Fruit fly (Drosophila melanogaster) whole organism, wandering third instar larva: ENCODE results near the gene Or1a.

Experiments
- CG32264 ChIP-seq: fragments of 200-800 bp; sonication (Bioruptor generic); optimal IDR thresholded peaks from 2 replicates; lab custom pipeline; 2016; ENCODE audit warnings: missing biosample characterization, missing genetic modification characterization
- CG9705 ChIP-seq: fragments of 200-800 bp; sonication (Bioruptor generic); optimal IDR thresholded peaks from 2 replicates; lab custom pipeline; 2018; ENCODE audit warnings: missing biosample characterization, mild to moderate bottlenecking, missing genetic modification characterization
- Dfd ChIP-seq: fragments of >200 bp; optimal IDR thresholded peaks from 2 replicates; lab custom pipeline; 2017; ENCODE audit warnings: missing biosample characterization, missing genetic modification characterization
- Dif ChIP-seq: fragments of 200-275, 200-300 bp; sonication (Bioruptor generic); optimal IDR thresholded peaks from 2 replicates; lab custom pipeline; 2018; ENCODE audit warnings: missing biosample characterization, missing genetic modification characterization; ENCODE audit not compliant: partially characterized antibody
- GATAd ChIP-seq: sonication (Bioruptor generic); optimal IDR thresholded peaks from 2 replicates; lab custom pipeline; 2016; ENCODE audit warnings: missing biosample characterization, missing genetic modification characterization
- HLH106 ChIP-seq: fragments of 200-800 bp; optimal IDR thresholded peaks from 3 replicates; lab custom pipeline; 2019; ENCODE audit warnings: missing biosample characterization, mild to moderate bottlenecking, missing genetic modification characterization, moderate library complexity
- Hr83 ChIP-seq: fragments of 200-300 bp; sonication (Bioruptor generic); optimal IDR thresholded peaks from 2 replicates; lab custom pipeline; 2016; ENCODE audit warnings: missing biosample characterization, mild to moderate bottlenecking, missing genetic modification characterization, moderate library complexity; ENCODE audit not compliant: poor library complexity, severe bottlenecking
- Jra ChIP-seq: sonication (Bioruptor generic); optimal IDR thresholded peaks from 2 replicates; lab custom pipeline; 2016; ENCODE audit warnings: missing biosample characterization, missing genetic modification characterization
- Mio ChIP-seq: sonication (Bioruptor generic); optimal IDR thresholded peaks from 2 replicates; lab custom pipeline; 2016; ENCODE audit warnings: missing biosample characterization, missing genetic modification characterization
- Myc ChIP-seq: fragments of >200 bp; optimal IDR thresholded peaks from 2 replicates; lab custom pipeline; 2017
- Rel ChIP-seq, 2 experiments: fragments of 200-800 bp; sonication (Bioruptor generic) in 1 of 2; optimal IDR thresholded peaks; 2 replicates in 1 of 2; 3 replicates in 1 of 2; lab custom pipeline; 2016 to 2019; ENCODE audit warnings: mild to moderate bottlenecking in 2 of 2, missing biosample characterization in 2 of 2, missing genetic modification characterization in 2 of 2, moderate library complexity in 1 of 2
- Sp1 ChIP-seq: fragments of 200-800 bp; sonication (Bioruptor generic); optimal IDR thresholded peaks from 3 replicates; lab custom pipeline; 2019; ENCODE audit warnings: missing biosample characterization, mild to moderate bottlenecking, missing genetic modification characterization, moderate library complexity
- Vsx2 ChIP-seq: fragments of 200-300, 225-300 bp; sonication (Bioruptor generic); optimal IDR thresholded peaks from 2 replicates; lab custom pipeline; 2018; ENCODE audit warnings: missing biosample characterization, missing genetic modification characterization; ENCODE audit not compliant: partially characterized antibody
- br ChIP-seq: fragments of 200-800 bp; sonication (Bioruptor generic); optimal IDR thresholded peaks from 2 replicates; lab custom pipeline; 2016; ENCODE audit warnings: missing biosample characterization, missing genetic modification characterization
- brk ChIP-seq: fragments of 200-800 bp; sonication (Bioruptor generic); optimal IDR thresholded peaks from 2 replicates; lab custom pipeline; 2016; ENCODE audit warnings: missing biosample characterization, mild to moderate bottlenecking, missing genetic modification characterization
- dl ChIP-seq, 2 experiments: fragments of 175-275, 200-275 bp in 1 of 2; fragments of 200-275 bp in 1 of 2; sonication (Bioruptor generic); optimal IDR thresholded peaks; lab custom pipeline; 2018; ENCODE audit warnings: mild to moderate bottlenecking in 2 of 2, missing biosample characterization in 2 of 2, missing genetic modification characterization in 2 of 2, moderate library complexity in 2 of 2; ENCODE audit not compliant: partially characterized antibody in 2 of 2, insufficient read depth in 1 of 2
- dmrt93B ChIP-seq: fragments of 200-800 bp; sonication (Bioruptor generic); optimal IDR thresholded peaks from 2 replicates; lab custom pipeline; 2018; ENCODE audit warnings: missing biosample characterization, mild to moderate bottlenecking, missing genetic modification characterization
- dsf ChIP-seq: sonication (Bioruptor generic); optimal IDR thresholded peaks from 2 replicates; lab custom pipeline; 2016; ENCODE audit warnings: missing biosample characterization, missing genetic modification characterization, borderline replicate concordance
- ey ChIP-seq: fragments of 200-800 bp; sonication (Bioruptor generic); optimal IDR thresholded peaks from 2 replicates; lab custom pipeline; 2016; ENCODE audit warnings: missing biosample characterization, missing genetic modification characterization
- foxo ChIP-seq, 2 experiments: fragments of 200-800 bp; sonication (Bioruptor generic); optimal IDR thresholded peaks; 2 replicates in 1 of 2; 3 replicates in 1 of 2; lab custom pipeline; 2016 to 2017; ENCODE audit warnings: missing biosample characterization in 2 of 2, missing genetic modification characterization in 2 of 2
- fru ChIP-seq: fragments of 200-800 bp; sonication (Bioruptor generic); optimal IDR thresholded peaks from 3 replicates; lab custom pipeline; 2016; ENCODE audit warnings: missing biosample characterization, mild to moderate bottlenecking, missing genetic modification characterization
- h ChIP-seq: fragments of 200-800 bp; sonication (Bioruptor generic); optimal IDR thresholded peaks from 3 replicates; lab custom pipeline; 2016; ENCODE audit warnings: missing biosample characterization, mild to moderate bottlenecking, missing genetic modification characterization
- jim ChIP-seq: fragments of 175-275, 200-325 bp; sonication (Bioruptor generic); optimal IDR thresholded peaks from 2 replicates; lab custom pipeline; 2016; ENCODE audit warnings: missing biosample characterization, mild to moderate bottlenecking, missing genetic modification characterization
- lola ChIP-seq: fragments of >200 bp; optimal IDR thresholded peaks from 2 replicates; lab custom pipeline; 2017; ENCODE audit warnings: missing biosample characterization, missing genetic modification characterization
- pan ChIP-seq: fragments of >200 bp; optimal IDR thresholded peaks from 2 replicates; lab custom pipeline; 2017
- psq ChIP-seq: fragments of 200-800 bp; sonication (Bioruptor generic); optimal IDR thresholded peaks from 3 replicates; lab custom pipeline; 2017; ENCODE audit warnings: missing biosample characterization, mild to moderate bottlenecking, missing genetic modification characterization, moderate library complexity
- rgr ChIP-seq: fragments of 200-800 bp; sonication (Bioruptor generic); optimal IDR thresholded peaks from 3 replicates; lab custom pipeline; 2016; ENCODE audit warnings: missing biosample characterization, mild to moderate bottlenecking, missing genetic modification characterization
- sage ChIP-seq: fragments of 200-800 bp; sonication (Bioruptor generic); optimal IDR thresholded peaks from 2 replicates; lab custom pipeline; 2016; ENCODE audit warnings: missing biosample characterization, mild to moderate bottlenecking, missing genetic modification characterization
- sv ChIP-seq: fragments of 200-800 bp; sonication (Bioruptor generic); optimal IDR thresholded peaks from 3 replicates; lab custom pipeline; 2016; ENCODE audit warnings: missing biosample characterization, missing genetic modification characterization
- tai ChIP-seq: sonication (Bioruptor generic); optimal IDR thresholded peaks from 2 replicates; lab custom pipeline; 2016; ENCODE audit warnings: missing biosample characterization, missing genetic modification characterization
- usp ChIP-seq: fragments of >200 bp; optimal IDR thresholded peaks from 2 replicates; lab custom pipeline; 2017; ENCODE audit warnings: missing biosample characterization, missing genetic modification characterization
- woc ChIP-seq: sonication (Bioruptor generic); optimal IDR thresholded peaks from 2 replicates; lab custom pipeline; 2016; ENCODE audit warnings: missing biosample characterization, mild to moderate bottlenecking, missing genetic modification characterization

The Or1a gene

dm6 chrX:314823-315222 is at the start of gene Or1a:
Gene Or1a, plus strand, starts transcription at chrX:315123.
- TF ChIP-seq Rel (GFP tag; optimal IDR thresholded peaks at IDR 0.05; lab: Kevin White, UChicago) (no peak), Rel (tag; optimal IDR thresholded peaks at IDR 0.05; lab: Kevin White, UChicago) (no peak), fru (GFP tag; lab: Kevin White, UChicago) (no peak), woc (GFP tag; lab: Kevin White, UChicago) (no peak), sage (no peak), Dfd (GFP tag; lab: Kevin White, UChicago) (no peak), Vsx2 (GFP tag; lab: Kevin White, UChicago) (no peak), Sp1 (GFP tag; lab: Kevin White, UChicago) (no peak)

- TF ChIP-seq woc (GFP tag; lab: Kevin White, UChicago) (no peak), Myc (lab: Kevin White, UChicago) (no peak), ey (no peak), GATAd (GFP tag; lab: Kevin White, UChicago) (no peak), rgr (GFP tag; lab: Kevin White, UChicago) (no peak), Mio (GFP tag; lab: Kevin White, UChicago) (no peak), tai (GFP tag; lab: Kevin White, UChicago) (no peak), fru (GFP tag; lab: Kevin White, UChicago) (no peak), br (GFP tag; lab: Kevin White, UChicago) (no peak), foxo (GFP tag; optimal IDR thresholded peaks at IDR 0.05; lab: Kevin White, UChicago) (no peak), Vsx2 (GFP tag; lab: Kevin White, UChicago) (no peak), dmrt93B (GFP tag; lab: Kevin White, UChicago) (no peak), lola (no peak), Hr83 (GFP tag; lab: Kevin White, UChicago) (no peak), usp (GFP tag; lab: Kevin White, UChicago) (no peak), h (GFP tag; lab: Kevin White, UChicago) (no peak), Jra (GFP tag; lab: Kevin White, UChicago) (no peak)
- TF ChIP-seq, all 38 proteins: peak for 0
These were observed 49.2 kb upstream of the Or1a start for dm6 chrX:265692-266091.

- TF ChIP-seq Sp1 (GFP tag; lab: Kevin White, UChicago) (no peak), CG32264 (GFP tag; lab: Kevin White, UChicago) (no peak), dsf (GFP tag; lab: Kevin White, UChicago) (no peak), jim (GFP tag; lab: Kevin White, UChicago) (no peak), fru (GFP tag; lab: Kevin White, UChicago) (no peak), CG9705 (GFP tag; lab: Kevin White, UChicago) (no peak), dl (GFP tag; optimal IDR thresholded peaks at IDR 0.05; lab: Kevin White, UChicago; ENCODE audit: insufficient read depth in 1 of 2, partially characterized antibody in 2 of 2) (no peak)
- TF ChIP-seq, all 38 proteins: peak for 0
These were observed 47.9 kb upstream of the Or1a start, which contains the start of gene CG13376 for dm6 chrX:266978-267439. Gene CG13376, minus strand, starts transcription at chrX:267028.

- TF ChIP-seq usp (GFP tag; lab: Kevin White, UChicago) (no peak), Myc (lab: Kevin White, UChicago) (no peak), psq (GFP tag; lab: Kevin White, UChicago) (no peak), GATAd (GFP tag; lab: Kevin White, UChicago) (no peak), sv (GFP tag; lab: Kevin White, UChicago) (no peak)
These were observed 46.9 kb upstream of the Or1a start for dm6 chrX:267979-268378.

- TF ChIP-seq Dif (no peak), brk (GFP tag; lab: Kevin White, UChicago) (no peak), Mio (GFP tag; lab: Kevin White, UChicago) (no peak), Hr83 (GFP tag; lab: Kevin White, UChicago) (no peak), jim (GFP tag; lab: Kevin White, UChicago) (no peak), HLH106 (tag; lab: Kevin White, UChicago) (no peak), woc (GFP tag; lab: Kevin White, UChicago) (no peak), pan (no peak), ey (no peak), Myc (lab: Kevin White, UChicago) (no peak), dmrt93B (GFP tag; lab: Kevin White, UChicago) (no peak)
These were observed 38.9 kb upstream of the Or1a start for dm6 chrX:276065-276464.
